Fruit fly (Drosophila melanogaster) whole organism, embryonic: ENCODE measurements around the gene att-ORFB.

Source experiments
- Antp ChIP-seq: fragments of 200-800 bp; sonication (Bioruptor generic); optimal IDR thresholded peaks from 3 replicates; lab custom pipeline; 2016; ENCODE audit warnings: missing biosample characterization, missing genetic modification characterization
- Atf-2 ChIP-seq: fragments of 200-800 bp; sonication (Bioruptor generic); optimal IDR thresholded peaks from 2 replicates; lab custom pipeline; 2016; ENCODE audit warnings: missing biosample characterization, missing genetic modification characterization
- B-H1 ChIP-seq: fragments of 200-800 bp; sonication (Bioruptor generic); IDR thresholded peaks from 3 replicates; pipeline ENCODE4 v1.3.6; 2022; ENCODE audit warnings: missing biosample characterization, missing genetic modification characterization
- Bgb ChIP-seq: fragments of 200-800 bp; sonication (Bioruptor generic); IDR thresholded peaks from 2 replicates; pipeline ENCODE4 v1.3.6; 2022; ENCODE audit warnings: missing biosample characterization, missing genetic modification characterization; ENCODE audit not compliant: partially characterized antibody
- CG10959 ChIP-seq: fragments of 200-800 bp; sonication (Bioruptor generic); IDR thresholded peaks from 2 replicates; pipeline ENCODE4 v1.3.6; 2022; ENCODE audit warnings: missing biosample characterization, missing genetic modification characterization
- CG13624 ChIP-seq: fragments of 200-800 bp; sonication (Bioruptor generic); optimal IDR thresholded peaks from 2 replicates; lab custom pipeline; 2016; ENCODE audit warnings: missing biosample characterization, missing genetic modification characterization
- CG15269 ChIP-seq: fragments of 200-800 bp; sonication (Bioruptor generic); optimal IDR thresholded peaks from 2 replicates; lab custom pipeline; 2018; ENCODE audit warnings: missing biosample characterization, mild to moderate bottlenecking, missing genetic modification characterization, moderate library complexity
- CG1529 ChIP-seq: fragments of 200-800 bp; sonication (Bioruptor generic); optimal IDR thresholded peaks from 3 replicates; lab custom pipeline; 2018; ENCODE audit warnings: missing biosample characterization, missing genetic modification characterization
- CG1647 ChIP-seq: fragments of 200-800 bp; sonication (Bioruptor generic); optimal IDR thresholded peaks from 3 replicates; lab custom pipeline; 2016; ENCODE audit warnings: missing biosample characterization, missing genetic modification characterization
- CG1792 ChIP-seq: fragments of 200-800 bp; sonication (Bioruptor generic); optimal IDR thresholded peaks from 2 replicates; lab custom pipeline; 2016; ENCODE audit warnings: missing biosample characterization, missing genetic modification characterization
- CG1832 ChIP-seq: fragments of 200-800 bp; sonication (Bioruptor generic); optimal IDR thresholded peaks from 2 replicates; lab custom pipeline; 2017; ENCODE audit warnings: missing biosample characterization, mild to moderate bottlenecking, missing genetic modification characterization, inconsistent platforms
- CG2678 ChIP-seq: fragments of 200-800 bp; sonication (Bioruptor generic); optimal IDR thresholded peaks from 3 replicates; lab custom pipeline; 2019; ENCODE audit warnings: missing biosample characterization, mild to moderate bottlenecking, missing genetic modification characterization, moderate library complexity
- CG31224 ChIP-seq: fragments of 200-800 bp; sonication (Bioruptor generic); IDR thresholded peaks from 2 replicates; pipeline ENCODE4 v1.3.6; 2022; ENCODE audit warnings: missing biosample characterization, missing genetic modification characterization
- CG31388 ChIP-seq: fragments of 200-800 bp; sonication (Bioruptor generic); optimal IDR thresholded peaks from 2 replicates; lab custom pipeline; 2016; ENCODE audit warnings: missing biosample characterization, missing genetic modification characterization
- CG3281 ChIP-seq: fragments of 200-800 bp; sonication (Bioruptor generic); optimal IDR thresholded peaks from 3 replicates; lab custom pipeline; 2017; ENCODE audit warnings: missing biosample characterization, mild to moderate bottlenecking, missing genetic modification characterization
- CG34224 ChIP-seq: fragments of 200-800 bp; sonication (Bioruptor generic); IDR thresholded peaks from 3 replicates; pipeline ENCODE4 v1.3.6; 2022; ENCODE audit warnings: missing biosample characterization, missing genetic modification characterization; ENCODE audit not compliant: partially characterized antibody
- CG3726 ChIP-seq: fragments of 200-800 bp; sonication (Bioruptor generic); IDR thresholded peaks from 3 replicates; pipeline ENCODE4, ENCODE4 v1.3.6; 2022; ENCODE audit warnings: missing biosample characterization, missing genetic modification characterization
- CG3995 ChIP-seq: fragments of 200-800 bp; sonication (Bioruptor generic); optimal IDR thresholded peaks from 3 replicates; lab custom pipeline; 2016; ENCODE audit warnings: missing biosample characterization, missing genetic modification characterization
- CG6765 ChIP-seq: fragments of 200-800 bp; sonication (Bioruptor generic); optimal IDR thresholded peaks from 3 replicates; lab custom pipeline; 2017; ENCODE audit warnings: missing biosample characterization, mild to moderate bottlenecking, missing genetic modification characterization
- CoRest ChIP-seq: fragments of 200-800 bp; sonication (Bioruptor generic); optimal IDR thresholded peaks from 3 replicates; lab custom pipeline; 2018; ENCODE audit warnings: missing biosample characterization, mild to moderate bottlenecking, missing genetic modification characterization, moderate library complexity
- D19B ChIP-seq: fragments of 200-800 bp; sonication (Bioruptor generic); optimal IDR thresholded peaks from 2 replicates; lab custom pipeline; 2017; ENCODE audit warnings: missing biosample characterization, mild to moderate bottlenecking, missing genetic modification characterization
- Dip3 ChIP-seq: fragments of 200-800 bp; sonication (Bioruptor generic); optimal IDR thresholded peaks from 3 replicates; lab custom pipeline; 2016; ENCODE audit warnings: missing biosample characterization, missing genetic modification characterization
- Dref ChIP-seq: fragments of 200-800 bp; sonication (Bioruptor generic); IDR thresholded peaks from 2 replicates; pipeline ENCODE4 v1.3.6; 2022; ENCODE audit warnings: missing biosample characterization, missing genetic modification characterization
- HLH3B ChIP-seq: fragments of 200-800 bp; sonication (Bioruptor generic); IDR thresholded peaks from 2 replicates; pipeline ENCODE4 v1.3.6; 2022; ENCODE audit warnings: missing biosample characterization, missing genetic modification characterization
- HLHmδ ChIP-seq: fragments of 200-800 bp; sonication (Bioruptor generic); optimal IDR thresholded peaks from 2 replicates; lab custom pipeline; 2018; ENCODE audit warnings: missing biosample characterization, mild to moderate bottlenecking, missing genetic modification characterization, moderate library complexity
- Hmr ChIP-seq: fragments of 200-800 bp; sonication (Bioruptor generic); optimal IDR thresholded peaks from 3 replicates; lab custom pipeline; 2017; ENCODE audit warnings: mild to moderate bottlenecking, missing biosample characterization, missing genetic modification reagents, missing genetic modification characterization
- Hr78 ChIP-seq, 2 experiments: fragments of 200-800 bp in 1 of 2; fragments of >200 bp in 1 of 2; sonication (Bioruptor generic) in 1 of 2; optimal IDR thresholded peaks; 2 replicates each; lab custom pipeline; 2017 to 2019; ENCODE audit warnings: missing biosample characterization in 2 of 2, missing genetic modification characterization in 2 of 2, mild to moderate bottlenecking in 1 of 2, moderate library complexity in 1 of 2
- ab ChIP-seq: fragments of 200-800 bp; sonication (Bioruptor generic); optimal IDR thresholded peaks from 2 replicates; lab custom pipeline; 2016; ENCODE audit warnings: missing biosample characterization, missing genetic modification characterization
- cato ChIP-seq: fragments of 200-800 bp; sonication (Bioruptor generic); optimal IDR thresholded peaks from 2 replicates; lab custom pipeline; 2016; ENCODE audit warnings: missing biosample characterization, missing genetic modification characterization, borderline replicate concordance
- cg ChIP-seq: fragments of 200-800 bp; sonication (Bioruptor generic); optimal IDR thresholded peaks from 3 replicates; lab custom pipeline; 2019; ENCODE audit warnings: missing biosample characterization, mild to moderate bottlenecking, missing genetic modification characterization, moderate library complexity
- dimm ChIP-seq: fragments of 200-800 bp; sonication (Bioruptor generic); IDR thresholded peaks from 2 replicates; pipeline ENCODE4 v1.3.6; 2022; ENCODE audit warnings: missing biosample characterization, missing genetic modification characterization
- dm ChIP-seq: fragments of 200-800 bp; sonication (Bioruptor generic); optimal IDR thresholded peaks from 3 replicates; lab custom pipeline; 2016; ENCODE audit warnings: missing biosample characterization, missing genetic modification characterization
- dpn ChIP-seq, 2 experiments: fragments of 200-800 bp; sonication (Bioruptor generic); optimal IDR thresholded peaks; 3 replicates each; lab custom pipeline; 2016; ENCODE audit warnings: missing biosample characterization in 2 of 2, missing genetic modification characterization in 2 of 2
- eve ChIP-seq, 2 experiments: fragments of >200 bp; optimal IDR thresholded peaks; 2 replicates each; lab custom pipeline; 2017; ENCODE audit warnings: missing biosample characterization in 2 of 2, missing genetic modification characterization in 2 of 2
- eyg ChIP-seq: fragments of 200-800 bp; sonication (Bioruptor generic); optimal IDR thresholded peaks from 3 replicates; lab custom pipeline; 2016; ENCODE audit warnings: missing biosample characterization, missing genetic modification characterization
- mirr ChIP-seq: fragments of 200-800 bp; sonication (Bioruptor generic); optimal IDR thresholded peaks from 3 replicates; lab custom pipeline; 2018; ENCODE audit warnings: missing biosample characterization, mild to moderate bottlenecking, missing genetic modification characterization
- mld ChIP-seq: fragments of 200-800 bp; sonication (Bioruptor generic); IDR thresholded peaks from 3 replicates; pipeline ENCODE4 v1.3.6; 2022; ENCODE audit warnings: missing biosample characterization, missing genetic modification characterization; ENCODE audit not compliant: partially characterized antibody
- nau ChIP-seq: fragments of 200-800 bp; sonication (Bioruptor generic); optimal IDR thresholded peaks from 3 replicates; lab custom pipeline; 2017; ENCODE audit warnings: missing biosample characterization, mild to moderate bottlenecking, missing genetic modification characterization, missing genetic modification reagents
- otp ChIP-seq: fragments of 200-800 bp; sonication (Bioruptor generic); IDR thresholded peaks from 3 replicates; pipeline ENCODE4, ENCODE4 v1.3.6; 2022; ENCODE audit warnings: missing biosample characterization, missing genetic modification characterization
- pros ChIP-seq: fragments of 200-800 bp; sonication (Bioruptor generic); optimal IDR thresholded peaks from 3 replicates; lab custom pipeline; 2019; ENCODE audit warnings: missing biosample characterization, mild to moderate bottlenecking, missing genetic modification characterization, moderate library complexity
- ro ChIP-seq: fragments of 200-800 bp; sonication (Bioruptor generic); IDR thresholded peaks from 2 replicates; pipeline ENCODE4 v1.3.6; 2022; ENCODE audit warnings: missing biosample characterization, missing genetic modification characterization
- scrt ChIP-seq: fragments of 200-800 bp; sonication (Bioruptor generic); optimal IDR thresholded peaks from 2 replicates; lab custom pipeline; 2018; ENCODE audit warnings: missing biosample characterization, mild to moderate bottlenecking, missing genetic modification characterization, moderate library complexity
- sisA ChIP-seq: fragments of 200-800 bp; sonication (Bioruptor generic); IDR thresholded peaks from 2 replicates; pipeline ENCODE4 v1.3.6; 2022; ENCODE audit warnings: missing biosample characterization, missing genetic modification characterization
- sna ChIP-seq: fragments of 200-800 bp; sonication (Bioruptor generic); IDR thresholded peaks from 2 replicates; pipeline ENCODE4 v1.3.6; 2022; ENCODE audit warnings: missing biosample characterization, missing genetic modification characterization; ENCODE audit not compliant: partially characterized antibody
- sob ChIP-seq: fragments of 200-800 bp; sonication (Bioruptor generic); IDR thresholded peaks from 2 replicates; pipeline ENCODE4 v1.3.6; 2022; ENCODE audit warnings: missing biosample characterization, missing genetic modification characterization
- tgo ChIP-seq: fragments of 200-800 bp; sonication (Bioruptor generic); IDR thresholded peaks from 3 replicates; pipeline ENCODE4 v1.3.6; 2022; ENCODE audit warnings: missing biosample characterization, missing genetic modification characterization
- toy ChIP-seq: fragments of 200-800 bp; sonication (Bioruptor generic); IDR thresholded peaks from 2 replicates; pipeline ENCODE4 v1.3.6; 2022; ENCODE audit warnings: missing biosample characterization, missing genetic modification characterization
- unc-4 ChIP-seq: fragments of 200-800 bp; sonication (Bioruptor generic); IDR thresholded peaks from 2 replicates; pipeline ENCODE4 v1.3.6; 2022; ENCODE audit warnings: missing biosample characterization, missing genetic modification characterization; ENCODE audit not compliant: partially characterized antibody
- yki ChIP-seq: fragments of >200 bp; optimal IDR thresholded peaks from 3 replicates; lab custom pipeline; 2018

The att-ORFB gene

dm6 chr3R:20556281-20557113 lies 2.3 kb upstream of the att-ORFB start (continued):
- TF ChIP-seq tgo (GFP tag; lab: Robert Waterston, UW) (peak; percentile 83), CG3281 (peak; percentile 81), CG13624 (peak; percentile 54), CG15269 (tag; lab: Kevin White, UChicago) (peak; percentile 76), ab (GFP tag; lab: Kevin White, UChicago) (peak; percentile 35), cg (no peak), CG31224 (GFP tag; lab: Robert Waterston, UW) (peak; percentile 79), HLH3B (GFP tag; lab: Robert Waterston, UW) (peak; percentile 84), dm (GFP tag; lab: Kevin White, UChicago) (no peak), CoRest (peak; percentile 65), CG3726 (GFP tag; lab: Robert Waterston, UW) (peak; percentile 49; the same call in 1 of the 3 replicates), scrt (GFP tag; lab: Kevin White, UChicago) (peak; percentile 68), eyg (GFP tag; lab: Kevin White, UChicago) (no peak), pros (no peak), otp (GFP tag; lab: Robert Waterston, UW) (peak; percentile 55; the same call in 2 of the 3 replicates), Atf-2 (GFP tag; lab: Kevin White, UChicago) (no peak), CG1529 (no peak), CG2678 (tag; lab: Kevin White, UChicago) (peak; percentile 74), CG10959 (0 out of 2 replicates have a peak, but pooled peaks have one; percentile 37), cato (peak; percentile 34), CG6765 (GFP tag; lab: Kevin White, UChicago) (peak; percentile 15), CG1832 (GFP tag; lab: Kevin White, UChicago) (no peak), CG1792 (GFP tag; lab: Kevin White, UChicago) (peak; percentile 4), yki (lab: Kevin White, UChicago) (no peak), Bgb (GFP tag; lab: Robert Waterston, UW) (no peak), dimm (GFP tag; lab: Robert Waterston, UW) (peak; percentile 67), toy (GFP tag; lab: Robert Waterston, UW) (peak; percentile 66), unc-4 (GFP tag; lab: Robert Waterston, UW) (no peak), Hmr (GFP tag; lab: Kevin White, UChicago) (peak; percentile 59), D19B (GFP tag; lab: Kevin White, UChicago) (peak; percentile 52), CG31388 (GFP tag; lab: Kevin White, UChicago) (peak; percentile 41), ro (GFP tag; lab: Robert Waterston, UW) (peak; percentile 39; the same call in 1 of the 2 replicates), HLHmδ (GFP tag; lab: Kevin White, UChicago) (no peak), CG3995 (GFP tag; lab: Kevin White, UChicago) (peak; percentile 69), Hr78 (GFP tag; optimal IDR thresholded peaks at IDR 0.05; lab: Kevin White, UChicago) (no peak), CG34224 (GFP tag; lab: Robert Waterston, UW) (no peak), mirr (GFP tag; lab: Kevin White, UChicago) (no peak), sob (GFP tag; lab: Robert Waterston, UW) (peak; percentile 84), sna (GFP tag; lab: Robert Waterston, UW) (no peak), B-H1 (GFP tag; lab: Robert Waterston, UW) (0 out of 3 replicates have a peak, but pooled peaks have one; percentile 35), mld (GFP tag; lab: Robert Waterston, UW) (no peak), eve (GFP tag; optimal IDR thresholded peaks at IDR 0.05; lab: Kevin White, UChicago) (no peak), sisA (GFP tag; lab: Robert Waterston, UW) (peak; percentile 74), Antp (GFP tag; lab: Kevin White, UChicago) (peak; percentile 7), Dip3 (peak; percentile 73), dpn (GFP tag; optimal IDR thresholded peaks at IDR 0.05; lab: Kevin White, UChicago) (peak; percentile 51 to 73), Dref (GFP tag; lab: Robert Waterston, UW) (no peak), nau (no peak), CG1647 (GFP tag; lab: Kevin White, UChicago) (no peak)
